Fruit fly (Drosophila melanogaster) whole organism, larva: Measurements from ENCODE around the gene mthl15.

Source experiments
- noc ChIP-seq: fragments of 200-800 bp; sonication (Bioruptor generic); optimal IDR thresholded peaks from 3 replicates; lab custom pipeline; 2019; ENCODE audit warnings: missing biosample characterization, mild to moderate bottlenecking, missing genetic modification characterization, moderate library complexity

The mthl15 gene

dm6 chr2L:10259960-10260749, 22.0 kb upstream of the mthl15 start:
- TF ChIP-seq noc (tag; lab: Kevin White, UChicago), result no peak

- no peak for TF ChIP-seq noc (tag; lab: Kevin White, UChicago)
Measured at dm6 chr2L:10255725-10256158, 17.6 kb upstream of the mthl15 start, which contains the start of gene CG5676. TSS of gene CG5676 (minus strand) at chr2L:10255891.

dm6 chr2L:10251592-10251991, 13.5 kb upstream of the mthl15 start, which contains the start of gene Ror:
TSS of gene Ror (plus strand) at chr2L:10251843.
- TF ChIP-seq noc (tag; lab: Kevin White, UChicago), result no peak

dm6 chr2L:10250441-10250847, 12.3 kb upstream of the mthl15 start, which contains the start of the genes bsk and CG31717:
TSS of gene bsk (minus strand) at chr2L:10250501.
TSS of gene CG31717 (plus strand) at chr2L:10250737.
- TF ChIP-seq noc (tag; lab: Kevin White, UChicago), result no peak

dm6 chr2L:10249655-10250202, 11.6 kb upstream of the mthl15 start:
- no peak for TF ChIP-seq noc (tag; lab: Kevin White, UChicago)

dm6 chr2L:10246785-10247190, 8.7 kb upstream of the mthl15 start, which contains the start of gene chico:
TSS of gene chico (minus strand) at chr2L:10247078.
- no peak for TF ChIP-seq noc (tag; lab: Kevin White, UChicago)

dm6 chr2L:10238726-10239652, 872 bp upstream of the mthl15 start, which contains the start of gene me31B:
TSS of gene me31B (plus strand) at chr2L:10239341.
- no peak for TF ChIP-seq noc (tag; lab: Kevin White, UChicago)

dm6 chr2L:10232827-10233226, 5.3 kb downstream of the mthl15 start:
- no peak for TF ChIP-seq noc (tag; lab: Kevin White, UChicago)

dm6 chr2L:10232152-10232816, 5.8 kb downstream of the mthl15 start, which contains the start of gene eEF1delta:
TSS of gene eEF1delta (plus strand) at chr2L:10232507.
- TF ChIP-seq noc (tag; lab: Kevin White, UChicago), result no peak

- no peak for TF ChIP-seq noc (tag; lab: Kevin White, UChicago)
Measured at dm6 chr2L:10231510-10231909, 6.6 kb downstream of the mthl15 start, which contains the start of gene ova. TSS of gene ova (minus strand) at chr2L:10231692.

dm6 chr2L:10231092-10231494, 7.0 kb downstream of the mthl15 start:
- no peak for TF ChIP-seq noc (tag; lab: Kevin White, UChicago)

dm6 chr2L:10230455-10230854, 7.7 kb downstream of the mthl15 start:
- TF ChIP-seq noc (tag; lab: Kevin White, UChicago), result no peak

dm6 chr2L:10226724-10227407, 11.3 kb downstream of the mthl15 start, which contains the start of gene CG5708:
TSS of gene CG5708 (minus strand) at chr2L:10226808.
- TF ChIP-seq noc (tag; lab: Kevin White, UChicago), result no peak

- no peak for TF ChIP-seq noc (tag; lab: Kevin White, UChicago)
Measured at dm6 chr2L:10226213-10226723, 11.8 kb downstream of the mthl15 start.
